Worm (Caenorhabditis elegans) whole organism, L3 larva: ENCODE results near the gene noca-1.

ENCODE experiments used
- ZK546.5 ChIP-seq: sonication (generic microtip); optimal IDR thresholded peaks from 2 replicates; lab custom pipeline; 2017; ENCODE audit warnings: missing biosample characterization, missing genetic modification characterization
- ama-1 ChIP-seq: fragments of 150-350 bp; optimal IDR thresholded peaks from 2 replicates; lab custom pipeline; 2018
- ceh-16 ChIP-seq: sonication (generic microtip); optimal IDR thresholded peaks from 2 replicates; lab custom pipeline; 2017; ENCODE audit warnings: missing biosample characterization, missing genetic modification characterization
- ceh-9 ChIP-seq: sonication (generic microtip); optimal IDR thresholded peaks from 2 replicates; lab custom pipeline; 2018; ENCODE audit warnings: missing biosample characterization, missing genetic modification characterization
- daf-12 ChIP-seq: fragments of 150-350 bp; optimal IDR thresholded peaks from 2 replicates; lab custom pipeline; 2014; ENCODE audit warnings: missing biosample characterization, missing genetic modification reagents, missing genetic modification characterization
- egl-27 ChIP-seq: sonication (generic microtip); optimal IDR thresholded peaks from 4 replicates; lab custom pipeline; 2017; ENCODE audit warnings: missing biosample characterization, missing genetic modification reagents, missing genetic modification characterization
- egl-5 ChIP-seq: fragments of 150-350 bp; optimal IDR thresholded peaks from 2 replicates; lab custom pipeline; 2017; ENCODE audit warnings: missing biosample characterization, missing genetic modification reagents, missing genetic modification characterization, inconsistent platforms
- elt-1 ChIP-seq: fragments of 150-350 bp; optimal IDR thresholded peaks from 2 replicates; lab custom pipeline; 2014; ENCODE audit warnings: missing biosample characterization, missing genetic modification characterization
- elt-2 ChIP-seq: sonication (generic microtip); optimal IDR thresholded peaks from 2 replicates; lab custom pipeline; 2016; ENCODE audit warnings: missing genetic modification reagents, mild to moderate bottlenecking, missing genetic modification characterization, missing compliant biosample characterization
- elt-3 ChIP-seq, 3 experiments: fragments of 150-350 bp in 1 of 3; sonication (generic microtip) in 2 of 3; optimal IDR thresholded peaks; 2 replicates in 2 of 3; 4 replicates in 1 of 3; lab custom pipeline; 2014 to 2017; ENCODE audit warnings: missing biosample characterization in 3 of 3, missing genetic modification characterization in 3 of 3
- eor-1 ChIP-seq, 2 experiments: fragments of 150-350 bp; optimal IDR thresholded peaks; 2 replicates each; lab custom pipeline; 2014 to 2018; ENCODE audit warnings: missing biosample characterization in 2 of 2, missing genetic modification characterization in 2 of 2
- fkh-10 ChIP-seq: sonication (generic microtip); optimal IDR thresholded peaks from 2 replicates; lab custom pipeline; 2017; ENCODE audit warnings: missing biosample characterization, missing genetic modification reagents, missing genetic modification characterization
- fkh-2 ChIP-seq: fragments of 150-350 bp; optimal IDR thresholded peaks from 2 replicates; lab custom pipeline; 2014; ENCODE audit warnings: missing biosample characterization, missing genetic modification reagents, missing genetic modification characterization
- hmg-11 ChIP-seq: sonication (generic microtip); optimal IDR thresholded peaks from 2 replicates; lab custom pipeline; 2016; ENCODE audit warnings: missing genetic modification characterization, missing compliant biosample characterization
- jun-1 ChIP-seq: fragments of 150-350 bp; optimal IDR thresholded peaks from 2 replicates; lab custom pipeline; 2014; ENCODE audit warnings: missing biosample characterization, missing genetic modification reagents, missing genetic modification characterization
- lin-39 ChIP-seq: fragments of 150-350 bp; optimal IDR thresholded peaks from 2 replicates; lab custom pipeline; 2018; ENCODE audit warnings: missing biosample characterization, missing genetic modification reagents, missing genetic modification characterization
- lsy-12 ChIP-seq: sonication (generic microtip); optimal IDR thresholded peaks from 2 replicates; lab custom pipeline; 2016; ENCODE audit warnings: mild to moderate bottlenecking, missing genetic modification characterization, missing compliant biosample characterization
- mml-1 ChIP-seq: fragments of 150-350 bp; sonication (generic microtip); optimal IDR thresholded peaks from 3 replicates; lab custom pipeline; 2014; ENCODE audit warnings: missing biosample characterization, missing genetic modification characterization
- nhr-11 ChIP-seq: fragments of 150-350 bp; optimal IDR thresholded peaks from 2 replicates; lab custom pipeline; 2014; ENCODE audit warnings: missing biosample characterization, missing genetic modification characterization
- nhr-12 ChIP-seq: fragments of 150-350 bp; optimal IDR thresholded peaks from 2 replicates; lab custom pipeline; 2014; ENCODE audit warnings: missing biosample characterization, missing genetic modification characterization
- nhr-23 ChIP-seq: fragments of 150-350 bp; optimal IDR thresholded peaks from 2 replicates; lab custom pipeline; 2014; ENCODE audit warnings: missing biosample characterization, missing genetic modification reagents, missing genetic modification characterization
- nhr-25 ChIP-seq: sonication (generic microtip); optimal IDR thresholded peaks from 2 replicates; lab custom pipeline; 2017; ENCODE audit warnings: missing biosample characterization, missing genetic modification characterization
- nhr-28 ChIP-seq: fragments of 150-350 bp; optimal IDR thresholded peaks from 2 replicates; lab custom pipeline; 2014; ENCODE audit warnings: missing biosample characterization, missing genetic modification characterization
- nhr-67 ChIP-seq: fragments of 150-350 bp; optimal IDR thresholded peaks from 2 replicates; lab custom pipeline; 2014; ENCODE audit warnings: missing biosample characterization, missing genetic modification characterization
- nhr-77 ChIP-seq: fragments of 150-350 bp; optimal IDR thresholded peaks from 2 replicates; lab custom pipeline; 2014; ENCODE audit warnings: missing biosample characterization, missing genetic modification characterization
- pha-4 ChIP-seq: fragments of 150-350 bp; optimal IDR thresholded peaks from 2 replicates; lab custom pipeline; 2014; ENCODE audit warnings: missing biosample characterization, missing genetic modification reagents, missing genetic modification characterization
- pqm-1 ChIP-seq: fragments of 150-350 bp; optimal IDR thresholded peaks from 2 replicates; lab custom pipeline; 2017; ENCODE audit warnings: missing biosample characterization, missing genetic modification characterization, inconsistent platforms
- sea-2 ChIP-seq: fragments of 150-350 bp; sonication (generic microtip); optimal IDR thresholded peaks from 4 replicates; lab custom pipeline; 2014; ENCODE audit warnings: missing biosample characterization, missing genetic modification reagents, missing genetic modification characterization
- skn-1 ChIP-seq: fragments of 150-350 bp; optimal IDR thresholded peaks from 2 replicates; lab custom pipeline; 2014; ENCODE audit warnings: missing biosample characterization, missing genetic modification characterization
- snpc-4 ChIP-seq: fragments of 150-350 bp; optimal IDR thresholded peaks from 2 replicates; lab custom pipeline; 2014; ENCODE audit warnings: missing biosample characterization, missing genetic modification characterization
- tbx-2 ChIP-seq: sonication (generic microtip); optimal IDR thresholded peaks from 2 replicates; lab custom pipeline; 2016; ENCODE audit warnings: mild to moderate bottlenecking, missing genetic modification characterization, missing compliant biosample characterization
- unc-62 ChIP-seq: fragments of 150-350 bp; sonication (generic microtip); optimal IDR thresholded peaks from 4 replicates; lab custom pipeline; 2014; ENCODE audit warnings: missing biosample characterization, missing genetic modification reagents, missing genetic modification characterization
- zag-1 ChIP-seq: fragments of 150-350 bp; optimal IDR thresholded peaks from 2 replicates; lab custom pipeline; 2014; ENCODE audit warnings: missing biosample characterization, missing genetic modification characterization
- ztf-11 ChIP-seq: fragments of 150-350 bp; optimal IDR thresholded peaks from 2 replicates; lab custom pipeline; 2014; ENCODE audit warnings: missing biosample characterization, missing genetic modification characterization
- ztf-4 ChIP-seq: fragments of 150-350 bp; optimal IDR thresholded peaks from 2 replicates; lab custom pipeline; 2014; ENCODE audit warnings: missing biosample characterization, missing genetic modification characterization

The noca-1 gene

ce11 chrV:13152575-13152974 lies at the start of gene noca-1:
Gene noca-1 (plus strand): TSS chrV:13152919.
- TF ChIP-seq nhr-28 (tag; lab: Kevin White, UChicago): no peak
- no peak for TF ChIP-seq elt-3 (tag; optimal IDR thresholded peaks at IDR 0.05; lab: Kevin White, UChicago)
- TF ChIP-seq sea-2 (GFP tag; lab: Kevin White, UChicago): no peak
- no peak for TF ChIP-seq nhr-25 (tag; lab: Kevin White, UChicago)
- no peak for TF ChIP-seq jun-1 (tag; lab: Kevin White, UChicago)
- TF ChIP-seq ceh-16 (tag; lab: Kevin White, UChicago): no peak
- TF ChIP-seq tbx-2 (tag; lab: Kevin White, UChicago): no peak
- TF ChIP-seq egl-27 (tag; lab: Kevin White, UChicago): no peak
- no peak for TF ChIP-seq nhr-11 (tag; lab: Kevin White, UChicago)
- TF ChIP-seq ZK546.5 (tag; lab: Kevin White, UChicago): no peak
- no peak for TF ChIP-seq fkh-2 (tag; lab: Kevin White, UChicago)
- TF ChIP-seq nhr-12: no peak
- TF ChIP-seq pha-4 (tag; lab: Kevin White, UChicago): no peak

ce11 chrV:13105840-13106429 lies 46.8 kb upstream of the noca-1 start:
- peak; percentile 45 for TF ChIP-seq egl-5 (tag; lab: Kevin White, UChicago)
- no peak for TF ChIP-seq nhr-67 (tag; lab: Kevin White, UChicago)

- TF ChIP-seq skn-1: no peak
- TF ChIP-seq daf-12: no peak
- peak; percentile 73 for TF ChIP-seq lin-39
- no peak for TF ChIP-seq elt-2 (tag; lab: Kevin White, UChicago)
- no peak for TF ChIP-seq hmg-11 (tag; lab: Kevin White, UChicago)
- no peak for TF ChIP-seq elt-3 (tag; optimal IDR thresholded peaks at IDR 0.05; lab: Kevin White, UChicago)
- no peak for TF ChIP-seq nhr-77
- TF ChIP-seq jun-1 (tag; lab: Kevin White, UChicago): no peak
- TF ChIP-seq pqm-1: no peak
- no peak for TF ChIP-seq unc-62
- no peak for TF ChIP-seq nhr-11 (tag; lab: Kevin White, UChicago)
- no peak for TF ChIP-seq zag-1
- TF ChIP-seq elt-1 (tag; lab: Kevin White, UChicago): peak; percentile 36
- no peak for TF ChIP-seq snpc-4 (tag; lab: Kevin White, UChicago)
- TF ChIP-seq, all 47 proteins: peak for 2
These were observed 41.0 kb upstream of the noca-1 start for ce11 chrV:13111599-13112191.

ce11 chrV:13112937-13113497 lies 39.7 kb upstream of the noca-1 start:
- TF ChIP-seq nhr-23: no peak
- no peak for TF ChIP-seq lin-39
- no peak for TF ChIP-seq ceh-9 (tag; lab: Kevin White, UChicago)
- peak; percentile 8 for TF ChIP-seq unc-62
- no peak for TF ChIP-seq eor-1 (tag; optimal IDR thresholded peaks at IDR 0.05; lab: Kevin White, UChicago)
- no peak for TF ChIP-seq skn-1
- peak; percentile 9 for TF ChIP-seq elt-1 (tag; lab: Kevin White, UChicago)

ce11 chrV:13114552-13115237 lies 38.0 kb upstream of the noca-1 start:
- TF ChIP-seq fkh-2 (tag; lab: Kevin White, UChicago) (no peak), ztf-4 (no peak), jun-1 (tag; lab: Kevin White, UChicago) (no peak), fkh-10 (GFP tag; lab: Kevin White, UChicago) (no peak), elt-2 (tag; lab: Kevin White, UChicago) (no peak), ZK546.5 (tag; lab: Kevin White, UChicago) (no peak), ceh-16 (tag; lab: Kevin White, UChicago) (no peak), mml-1 (tag; lab: Kevin White, UChicago) (no peak), nhr-11 (tag; lab: Kevin White, UChicago) (no peak), nhr-25 (tag; lab: Kevin White, UChicago) (no peak), nhr-23 (no peak), daf-12 (no peak), lin-39 (no peak), ztf-11 (tag; lab: Kevin White, UChicago) (no peak), sea-2 (GFP tag; lab: Kevin White, UChicago) (no peak), hmg-11 (tag; lab: Kevin White, UChicago) (no peak), lsy-12 (tag; lab: Kevin White, UChicago) (no peak), skn-1 (no peak), eor-1 (tag; optimal IDR thresholded peaks at IDR 0.05; lab: Kevin White, UChicago) (no peak), ama-1 (no peak)
